Fruit fly (Drosophila melanogaster): ENCODE results near the gene CG12121.

Gene CG12121

DNA sequence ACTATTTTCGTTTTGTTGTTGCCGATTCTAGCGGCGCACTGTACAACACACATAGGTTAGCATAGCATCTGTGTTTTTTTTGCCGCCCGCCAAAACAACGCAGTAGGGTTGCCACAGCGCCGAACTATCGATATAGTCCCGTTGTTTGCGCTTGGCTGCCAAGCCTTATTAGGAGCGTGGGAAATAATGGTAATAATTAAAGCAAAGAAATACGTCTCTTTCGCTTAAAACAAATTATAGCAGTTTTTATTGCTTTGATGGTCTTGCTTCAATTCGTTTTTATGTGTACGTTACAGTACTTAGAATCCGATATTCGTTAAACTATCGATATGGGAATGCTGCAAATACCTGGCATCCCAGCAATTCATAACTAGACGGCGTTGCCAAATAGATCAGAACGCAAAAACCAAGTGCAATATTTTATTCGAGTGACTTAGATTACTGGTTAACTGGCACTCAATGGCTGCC is 11.3 kb upstream of the CG12121 start, which contains the start of the genes mxc and Larp7 (continued):
- TF ChIP-seq CG10959 (GFP tag; IDR thresholded peaks at IDR 0.05), result no peak
- no peak for TF ChIP-seq z (GFP tag; IDR thresholded peaks at IDR 0.05)
- no peak for TF ChIP-seq Sry-β (GFP tag; optimal IDR thresholded peaks at IDR 0.05)
- TF ChIP-seq CG10274 (GFP tag; optimal IDR thresholded peaks at IDR 0.05), result no peak
- TF ChIP-seq Dek (tag; optimal IDR thresholded peaks at IDR 0.05), result no peak
- no peak for TF ChIP-seq ap (GFP tag; IDR thresholded peaks at IDR 0.05)
- TF ChIP-seq CG9437 (GFP tag; optimal IDR thresholded peaks at IDR 0.05), result peak; percentile 44
- peak; percentile 32; the same call in 1 of the 3 replicates for TF ChIP-seq Optix (GFP tag; IDR thresholded peaks at IDR 0.05)
- no peak for TF ChIP-seq lov (optimal IDR thresholded peaks at IDR 0.05)
- TF ChIP-seq lov (GFP tag; IDR thresholded peaks at IDR 0.05), result no peak
- peak; percentile 2 for TF ChIP-seq Nf-YB (GFP tag; optimal IDR thresholded peaks at IDR 0.05)
- no peak for TF ChIP-seq CG31441 (GFP tag; IDR thresholded peaks at IDR 0.05)
- no peak for TF ChIP-seq CG12236 (GFP tag; optimal IDR thresholded peaks at IDR 0.05)
- TF ChIP-seq CG8290 (GFP tag; optimal IDR thresholded peaks at IDR 0.05), result peak; percentile 3
- no peak for TF ChIP-seq CG8290 (tag; optimal IDR thresholded peaks at IDR 0.05)
- peak; percentile 58; the same call in 1 of the 3 replicates for TF ChIP-seq Dbx (GFP tag; IDR thresholded peaks at IDR 0.05)
- peak; percentile 70 for TF ChIP-seq CG13624 (GFP tag; optimal IDR thresholded peaks at IDR 0.05)
- peak; percentile 34 for TF ChIP-seq CG4424 (GFP tag; optimal IDR thresholded peaks at IDR 0.05)
- TF ChIP-seq CG7357 (GFP tag; IDR thresholded peaks at IDR 0.05), result peak; percentile 60; the same call in 1 of the 3 replicates
- TF ChIP-seq Hr51 (GFP tag; optimal IDR thresholded peaks at IDR 0.05), result peak in 1 of 2 experiments; percentile 42
- no peak for TF ChIP-seq seq (GFP tag; IDR thresholded peaks at IDR 0.05)
- peak; percentile 63 for TF ChIP-seq tin (GFP tag; optimal IDR thresholded peaks at IDR 0.05)
- TF ChIP-seq danr (GFP tag; IDR thresholded peaks at IDR 0.05), result peak; percentile 35; the same call in 1 of the 2 replicates
- no peak for TF ChIP-seq Jarid2 (GFP tag; optimal IDR thresholded peaks at IDR 0.05)
- TF ChIP-seq dmrt99B (tag; optimal IDR thresholded peaks at IDR 0.05), result no peak
- TF ChIP-seq dpn (GFP tag; optimal IDR thresholded peaks at IDR 0.05), result peak; percentile 66 to 73
- no peak for TF ChIP-seq crc (GFP tag; optimal IDR thresholded peaks at IDR 0.05)
- TF ChIP-seq CG10267 (tag; optimal IDR thresholded peaks at IDR 0.05), result peak; percentile 80
- peak; percentile 63 for TF ChIP-seq shn (GFP tag; optimal IDR thresholded peaks at IDR 0.05)
- TF ChIP-seq CG11456 (GFP tag; IDR thresholded peaks at IDR 0.05), result 0 out of 3 replicates have a peak, but pooled peaks have one; percentile 44
- TF ChIP-seq ken (GFP tag; IDR thresholded peaks at IDR 0.05), result no peak
- TF ChIP-seq Six4 (GFP tag; optimal IDR thresholded peaks at IDR 0.05), result peak; percentile 42
- peak; percentile 76 for TF ChIP-seq CG9609 (GFP tag; optimal IDR thresholded peaks at IDR 0.05)
- peak; percentile 71 for TF ChIP-seq amos (GFP tag; IDR thresholded peaks at IDR 0.05; ENCODE audit: partially characterized antibody)
- TF ChIP-seq B-H1 (GFP tag; IDR thresholded peaks at IDR 0.05), result no peak
- peak; percentile 59 for TF ChIP-seq bab2 (GFP tag; optimal IDR thresholded peaks at IDR 0.05)
- TF ChIP-seq cad (GFP tag; optimal IDR thresholded peaks at IDR 0.05), result no peak
- peak; percentile 60 for TF ChIP-seq NfI (GFP tag; optimal IDR thresholded peaks at IDR 0.05)
- TF ChIP-seq CG42726 (GFP tag; IDR thresholded peaks at IDR 0.05; ENCODE audit: partially characterized antibody), result no peak
- TF ChIP-seq maf-S (GFP tag; optimal IDR thresholded peaks at IDR 0.05), result peak; percentile 53
- peak; percentile 72 for TF ChIP-seq fu2 (GFP tag; optimal IDR thresholded peaks at IDR 0.05)
- no peak for TF ChIP-seq CG18262 (tag; optimal IDR thresholded peaks at IDR 0.05)
- TF ChIP-seq CG4328 (GFP tag; optimal IDR thresholded peaks at IDR 0.05), result no peak
- peak; percentile 64 for TF ChIP-seq CG2712 (tag; optimal IDR thresholded peaks at IDR 0.05)
- TF ChIP-seq tio (GFP tag; optimal IDR thresholded peaks at IDR 0.05), result no peak
- TF ChIP-seq sob (GFP tag; IDR thresholded peaks at IDR 0.05), result peak; percentile 38; the same call in 1 of the 2 replicates
- peak; percentile 27 for TF ChIP-seq CG10979 (tag; optimal IDR thresholded peaks at IDR 0.05)
- TF ChIP-seq sd (tag; optimal IDR thresholded peaks at IDR 0.05), result no peak
- peak; percentile 77 for TF ChIP-seq CG4617 (GFP tag; optimal IDR thresholded peaks at IDR 0.05; ENCODE audit: borderline replicate concordance)
- TF ChIP-seq CG17612 (GFP tag; IDR thresholded peaks at IDR 0.05), result no peak
- TF ChIP-seq fd96Cb (tag; optimal IDR thresholded peaks at IDR 0.05), result peak; percentile 3

All from whole organism, embryonic.